Worm (Caenorhabditis elegans) whole organism, L1 larva: ENCODE measurements around the gene F37B4.10.

Source experiments
- C34B4.2 ChIP-seq: sonication (generic microtip); optimal IDR thresholded peaks from 2 replicates; lab custom pipeline; 2017; ENCODE audit warnings: mild to moderate bottlenecking, missing genetic modification characterization, missing compliant biosample characterization
- blmp-1 ChIP-seq: fragments of 150-350 bp; optimal IDR thresholded peaks from 2 replicates; lab custom pipeline; 2014; ENCODE audit warnings: missing biosample characterization, missing genetic modification characterization
- ceh-82 ChIP-seq, 3 experiments: fragments of 150-350 bp in 1 of 3; sonication (generic microtip) in 2 of 3; optimal IDR thresholded peaks; 2 replicates each; lab custom pipeline; 2014 to 2017; ENCODE audit warnings: missing biosample characterization in 3 of 3, missing genetic modification characterization in 3 of 3
- fkh-8 ChIP-seq: sonication (generic microtip); optimal IDR thresholded peaks from 2 replicates; lab custom pipeline; 2016; ENCODE audit warnings: mild to moderate bottlenecking, missing genetic modification characterization, missing compliant biosample characterization
- tlp-1 ChIP-seq: fragments of 150-350 bp; optimal IDR thresholded peaks from 2 replicates; lab custom pipeline; 2014; ENCODE audit warnings: missing biosample characterization, missing genetic modification characterization

- TF ChIP-seq ceh-82 (tag; optimal IDR thresholded peaks at IDR 0.05; lab: Kevin White, UChicago) (no peak), blmp-1 (tag; lab: Kevin White, UChicago) (no peak), C34B4.2 (tag; lab: Kevin White, UChicago) (no peak), fkh-8 (no peak), tlp-1 (no peak)
These were observed 5.5 kb downstream of the F37B4.10 start for ce11 chrV:2871754-2872504.
